Worm (Caenorhabditis elegans) whole organism, L3 larva: ENCODE results near the gene jmjd-3.1.
"Not testable (repeated sequence)": the region's sequence is repeated elsewhere in the genome, so short reads cannot be mapped to it uniquely, and the experiment has no call there.

Experiments used
- ZK546.5 ChIP-seq: sonication (generic microtip); optimal IDR thresholded peaks from 2 replicates; lab custom pipeline; 2017; ENCODE audit warnings: missing biosample characterization, missing genetic modification characterization
- aly-2 ChIP-seq: fragments of 150-350 bp; optimal IDR thresholded peaks from 2 replicates; lab custom pipeline; 2014; ENCODE audit warnings: missing biosample characterization, missing genetic modification characterization
- ama-1 ChIP-seq: fragments of 150-350 bp; optimal IDR thresholded peaks from 2 replicates; lab custom pipeline; 2018
- elt-2 ChIP-seq: sonication (generic microtip); optimal IDR thresholded peaks from 2 replicates; lab custom pipeline; 2016; ENCODE audit warnings: missing genetic modification reagents, mild to moderate bottlenecking, missing genetic modification characterization, missing compliant biosample characterization
- elt-3 ChIP-seq, 3 experiments: fragments of 150-350 bp in 1 of 3; sonication (generic microtip) in 2 of 3; optimal IDR thresholded peaks; 2 replicates in 2 of 3; 4 replicates in 1 of 3; lab custom pipeline; 2014 to 2017; ENCODE audit warnings: missing biosample characterization in 3 of 3, missing genetic modification characterization in 3 of 3
- nhr-11 ChIP-seq: fragments of 150-350 bp; optimal IDR thresholded peaks from 2 replicates; lab custom pipeline; 2014; ENCODE audit warnings: missing biosample characterization, missing genetic modification characterization
- nhr-237 ChIP-seq: fragments of 150-350 bp; optimal IDR thresholded peaks from 2 replicates; lab custom pipeline; 2014; ENCODE audit warnings: missing biosample characterization, missing genetic modification characterization
- nhr-77 ChIP-seq: fragments of 150-350 bp; optimal IDR thresholded peaks from 2 replicates; lab custom pipeline; 2014; ENCODE audit warnings: missing biosample characterization, missing genetic modification characterization
- pha-4 ChIP-seq: fragments of 150-350 bp; optimal IDR thresholded peaks from 2 replicates; lab custom pipeline; 2014; ENCODE audit warnings: missing biosample characterization, missing genetic modification reagents, missing genetic modification characterization
- snpc-4 ChIP-seq: fragments of 150-350 bp; optimal IDR thresholded peaks from 2 replicates; lab custom pipeline; 2014; ENCODE audit warnings: missing biosample characterization, missing genetic modification characterization
- tbx-2 ChIP-seq: sonication (generic microtip); optimal IDR thresholded peaks from 2 replicates; lab custom pipeline; 2016; ENCODE audit warnings: mild to moderate bottlenecking, missing genetic modification characterization, missing compliant biosample characterization
- unc-39 ChIP-seq: sonication (generic microtip); optimal IDR thresholded peaks from 4 replicates; lab custom pipeline; 2017; ENCODE audit warnings: missing biosample characterization, missing genetic modification characterization
- unc-62 ChIP-seq: fragments of 150-350 bp; sonication (generic microtip); optimal IDR thresholded peaks from 4 replicates; lab custom pipeline; 2014; ENCODE audit warnings: missing biosample characterization, missing genetic modification reagents, missing genetic modification characterization

- not testable (repeated sequence) for TF ChIP-seq elt-3 (tag; optimal IDR thresholded peaks at IDR 0.05; lab: Kevin White, UChicago); aly-2 (tag; lab: Kevin White, UChicago); nhr-11 (tag; lab: Kevin White, UChicago); nhr-237 (tag; lab: Kevin White, UChicago); ama-1 (lab: Kevin White, UChicago); pha-4; ZK546.5 (tag; lab: Kevin White, UChicago); snpc-4 (tag; lab: Kevin White, UChicago); elt-2; nhr-77 (tag; lab: Kevin White, UChicago); unc-62 (GFP tag; lab: Kevin White, UChicago); tbx-2; unc-39 (tag; lab: Kevin White, UChicago)
These were observed 35.8 kb upstream of the jmjd-3.1 start, which contains the start of gene nspc-1 for ce11 chrX:8535006-8535405.
